Fruit fly (Drosophila melanogaster) whole organism, embryonic: ENCODE data around the gene CG32278.

Source experiments
- Bgb ChIP-seq: fragments of 200-800 bp; sonication (Bioruptor generic); IDR thresholded peaks from 2 replicates; pipeline ENCODE4 v1.3.6; 2022; ENCODE audit warnings: missing biosample characterization, missing genetic modification characterization; ENCODE audit not compliant: partially characterized antibody
- CG10147 ChIP-seq: fragments of 200-800 bp; sonication (Bioruptor generic); optimal IDR thresholded peaks from 2 replicates; lab custom pipeline; 2019; ENCODE audit warnings: missing biosample characterization, mild to moderate bottlenecking, missing genetic modification characterization, moderate library complexity
- CG10565 ChIP-seq: fragments of 200-800 bp; sonication (Bioruptor generic); optimal IDR thresholded peaks from 3 replicates; lab custom pipeline; 2016; ENCODE audit warnings: missing biosample characterization, mild to moderate bottlenecking, missing genetic modification characterization
- CG10959 ChIP-seq: fragments of 200-800 bp; sonication (Bioruptor generic); IDR thresholded peaks from 2 replicates; pipeline ENCODE4 v1.3.6; 2022; ENCODE audit warnings: missing biosample characterization, missing genetic modification characterization
- CG13894 ChIP-seq: fragments of 200-800 bp; sonication (Bioruptor generic); optimal IDR thresholded peaks from 3 replicates; lab custom pipeline; 2018; ENCODE audit warnings: missing biosample characterization, mild to moderate bottlenecking, missing genetic modification characterization, moderate library complexity
- CG14050 ChIP-seq: fragments of 200-800 bp; sonication (Bioruptor generic); IDR thresholded peaks from 3 replicates; pipeline ENCODE4 v1.3.6; 2022; ENCODE audit warnings: missing biosample characterization, missing genetic modification characterization
- CG14710 ChIP-seq: fragments of 200-800 bp; sonication (Bioruptor generic); optimal IDR thresholded peaks from 3 replicates; lab custom pipeline; 2019; ENCODE audit warnings: missing biosample characterization, mild to moderate bottlenecking, missing genetic modification characterization, moderate library complexity
- CG15479 ChIP-seq: fragments of 200-800 bp; sonication (Bioruptor generic); optimal IDR thresholded peaks from 3 replicates; lab custom pipeline; 2019; ENCODE audit warnings: missing biosample characterization, mild to moderate bottlenecking, missing genetic modification characterization, moderate library complexity
- CG17829 ChIP-seq: fragments of 200-800 bp; optimal IDR thresholded peaks from 2 replicates; lab custom pipeline; 2019; ENCODE audit warnings: missing biosample characterization, mild to moderate bottlenecking, missing genetic modification characterization, moderate library complexity
- CG18619 ChIP-seq: fragments of 200-800 bp; sonication (Bioruptor generic); optimal IDR thresholded peaks from 3 replicates; lab custom pipeline; 2017; ENCODE audit warnings: missing biosample characterization, mild to moderate bottlenecking, missing genetic modification characterization
- CG18764 ChIP-seq: fragments of 200-800 bp; sonication (Bioruptor generic); optimal IDR thresholded peaks from 3 replicates; lab custom pipeline; 2016; ENCODE audit warnings: missing biosample characterization, missing genetic modification characterization
- CG31365 ChIP-seq: fragments of 200-800 bp; sonication (Bioruptor generic); optimal IDR thresholded peaks from 2 replicates; lab custom pipeline; 2018; ENCODE audit warnings: missing biosample characterization, mild to moderate bottlenecking, missing genetic modification characterization
- CG3281 ChIP-seq: fragments of 200-800 bp; sonication (Bioruptor generic); optimal IDR thresholded peaks from 3 replicates; lab custom pipeline; 2017; ENCODE audit warnings: missing biosample characterization, mild to moderate bottlenecking, missing genetic modification characterization
- CG33213 ChIP-seq: fragments of 200-800 bp; sonication (Bioruptor generic); optimal IDR thresholded peaks from 3 replicates; lab custom pipeline; 2016; ENCODE audit warnings: missing biosample characterization, missing genetic modification characterization
- CG33557 ChIP-seq: fragments of 200-800 bp; sonication (Bioruptor generic); optimal IDR thresholded peaks from 2 replicates; lab custom pipeline; 2019; ENCODE audit warnings: missing biosample characterization, mild to moderate bottlenecking, missing genetic modification characterization, moderate library complexity
- CG34224 ChIP-seq: fragments of 200-800 bp; sonication (Bioruptor generic); IDR thresholded peaks from 3 replicates; pipeline ENCODE4 v1.3.6; 2022; ENCODE audit warnings: missing biosample characterization, missing genetic modification characterization; ENCODE audit not compliant: partially characterized antibody
- CG4820 ChIP-seq: fragments of 200-800 bp; sonication (Bioruptor generic); optimal IDR thresholded peaks from 3 replicates; lab custom pipeline; 2016; ENCODE audit warnings: missing biosample characterization, missing genetic modification characterization
- CG6272 ChIP-seq: fragments of 200-800 bp; sonication (Bioruptor generic); IDR thresholded peaks from 2 replicates; pipeline ENCODE4 v1.3.6; 2022; ENCODE audit warnings: missing biosample characterization, missing genetic modification characterization
- CG6683 ChIP-seq: fragments of 200-800 bp; sonication (Bioruptor generic); optimal IDR thresholded peaks from 2 replicates; lab custom pipeline; 2017; ENCODE audit warnings: missing biosample characterization, mild to moderate bottlenecking, missing genetic modification characterization, missing genetic modification reagents
- CG8290 ChIP-seq, 3 experiments: fragments of 200-800 bp; sonication (Bioruptor generic); optimal IDR thresholded peaks; 2 replicates each; lab custom pipeline; 2016 to 2019; ENCODE audit warnings: missing biosample characterization in 3 of 3, missing genetic modification characterization in 3 of 3, mild to moderate bottlenecking in 2 of 3, moderate library complexity in 1 of 3
- CG8478 ChIP-seq: fragments of >200 bp; optimal IDR thresholded peaks from 2 replicates; lab custom pipeline; 2018
- CG8924 ChIP-seq: fragments of 200-800 bp; optimal IDR thresholded peaks from 3 replicates; lab custom pipeline; 2019; ENCODE audit warnings: missing biosample characterization, mild to moderate bottlenecking, missing genetic modification characterization, moderate library complexity
- CTCF ChIP-seq: fragments of 200-800 bp; sonication (Bioruptor generic); optimal IDR thresholded peaks from 2 replicates; lab custom pipeline; 2017; ENCODE audit warnings: missing biosample characterization, mild to moderate bottlenecking, missing genetic modification characterization, moderate library complexity
- CoRest ChIP-seq: fragments of 200-800 bp; sonication (Bioruptor generic); optimal IDR thresholded peaks from 3 replicates; lab custom pipeline; 2018; ENCODE audit warnings: missing biosample characterization, mild to moderate bottlenecking, missing genetic modification characterization, moderate library complexity
- D19B ChIP-seq: fragments of 200-800 bp; sonication (Bioruptor generic); optimal IDR thresholded peaks from 2 replicates; lab custom pipeline; 2017; ENCODE audit warnings: missing biosample characterization, mild to moderate bottlenecking, missing genetic modification characterization
- Deaf1 ChIP-seq: fragments of 200-800 bp; optimal IDR thresholded peaks from 3 replicates; lab custom pipeline; 2019; ENCODE audit warnings: missing biosample characterization, mild to moderate bottlenecking, missing genetic modification characterization, moderate library complexity
- Dp ChIP-seq: fragments of 200-800 bp; sonication (Bioruptor generic); optimal IDR thresholded peaks from 2 replicates; lab custom pipeline; 2018; ENCODE audit warnings: missing biosample characterization, mild to moderate bottlenecking, missing genetic modification characterization, moderate library complexity
- Drgx ChIP-seq: fragments of 200-800 bp; sonication (Bioruptor generic); IDR thresholded peaks from 2 replicates; pipeline ENCODE4 v1.3.6; 2022; ENCODE audit warnings: missing biosample characterization, missing genetic modification characterization
- HLH3B ChIP-seq: fragments of 200-800 bp; sonication (Bioruptor generic); IDR thresholded peaks from 2 replicates; pipeline ENCODE4 v1.3.6; 2022; ENCODE audit warnings: missing biosample characterization, missing genetic modification characterization
- HLHmδ ChIP-seq: fragments of 200-800 bp; sonication (Bioruptor generic); optimal IDR thresholded peaks from 2 replicates; lab custom pipeline; 2018; ENCODE audit warnings: missing biosample characterization, mild to moderate bottlenecking, missing genetic modification characterization, moderate library complexity
- Pdp1 ChIP-seq, 2 experiments: fragments of 200-800 bp; sonication (Bioruptor generic); optimal IDR thresholded peaks; 3 replicates each; lab custom pipeline; 2016; ENCODE audit warnings: missing biosample characterization in 2 of 2, missing genetic modification characterization in 2 of 2, mild to moderate bottlenecking in 1 of 2, moderate library complexity in 1 of 2
- Sry-δ ChIP-seq: fragments of 200-800 bp; sonication (Bioruptor generic); optimal IDR thresholded peaks from 2 replicates; lab custom pipeline; 2016; ENCODE audit warnings: missing biosample characterization, missing genetic modification characterization
- ase ChIP-seq: fragments of 200-800 bp; sonication (Bioruptor generic); IDR thresholded peaks from 3 replicates; pipeline ENCODE4 v1.3.6; 2022; ENCODE audit warnings: missing biosample characterization, missing genetic modification characterization
- da ChIP-seq: fragments of 200-800 bp; sonication (Bioruptor generic); optimal IDR thresholded peaks from 2 replicates; lab custom pipeline; 2016; ENCODE audit warnings: missing biosample characterization, missing genetic modification characterization
- dmrt11E ChIP-seq: fragments of 200-800 bp; sonication (Bioruptor generic); optimal IDR thresholded peaks from 3 replicates; lab custom pipeline; 2018; ENCODE audit warnings: missing biosample characterization, mild to moderate bottlenecking, missing genetic modification characterization, moderate library complexity
- dysf ChIP-seq: fragments of 200-800 bp; sonication (Bioruptor generic); IDR thresholded peaks from 3 replicates; pipeline ENCODE4 v1.3.6; 2022; ENCODE audit warnings: missing biosample characterization, missing genetic modification characterization
- gt ChIP-seq: fragments of 200-800 bp; sonication (Bioruptor generic); IDR thresholded peaks from 2 replicates; pipeline ENCODE4 v1.3.6; 2022; ENCODE audit warnings: missing biosample characterization, missing genetic modification characterization
- lilli ChIP-seq: fragments of 200-800 bp; sonication (Bioruptor generic); optimal IDR thresholded peaks from 3 replicates; lab custom pipeline; 2016; ENCODE audit warnings: missing biosample characterization, missing genetic modification characterization
- mam ChIP-seq: fragments of 200-800 bp; sonication (Bioruptor generic); optimal IDR thresholded peaks from 3 replicates; lab custom pipeline; 2016; ENCODE audit warnings: missing biosample characterization, missing genetic modification characterization
- mirr ChIP-seq: fragments of 200-800 bp; sonication (Bioruptor generic); optimal IDR thresholded peaks from 3 replicates; lab custom pipeline; 2018; ENCODE audit warnings: missing biosample characterization, mild to moderate bottlenecking, missing genetic modification characterization
- org-1 ChIP-seq: fragments of 200-800 bp; sonication (Bioruptor generic); optimal IDR thresholded peaks from 2 replicates; lab custom pipeline; 2017; ENCODE audit warnings: missing biosample characterization, missing genetic modification characterization
- psq ChIP-seq: fragments of 200-800 bp; sonication (Bioruptor generic); optimal IDR thresholded peaks from 2 replicates; lab custom pipeline; 2017; ENCODE audit warnings: missing biosample characterization, missing genetic modification characterization
- sc ChIP-seq, 3 experiments: fragments of >200 bp in 2 of 3; fragments of 200-800 bp in 1 of 3; sonication (Bioruptor generic) in 1 of 3; optimal IDR thresholded peaks; 2 replicates in 2 of 3; 3 replicates in 1 of 3; lab custom pipeline; 2017; ENCODE audit warnings: mild to moderate bottlenecking in 1 of 3, missing biosample characterization in 1 of 3, missing genetic modification characterization in 1 of 3, missing genetic modification reagents in 1 of 3
- sug ChIP-seq: fragments of 200-800 bp; optimal IDR thresholded peaks from 2 replicates; lab custom pipeline; 2019; ENCODE audit warnings: missing biosample characterization, mild to moderate bottlenecking, missing genetic modification characterization, moderate library complexity
- tgo ChIP-seq: fragments of 200-800 bp; sonication (Bioruptor generic); IDR thresholded peaks from 3 replicates; pipeline ENCODE4 v1.3.6; 2022; ENCODE audit warnings: missing biosample characterization, missing genetic modification characterization
- tup ChIP-seq: fragments of 200-800 bp; sonication (Bioruptor generic); optimal IDR thresholded peaks from 2 replicates; lab custom pipeline; 2016; ENCODE audit warnings: missing biosample characterization, mild to moderate bottlenecking, missing genetic modification characterization, moderate library complexity
- twi ChIP-seq: fragments of 200-800 bp; optimal IDR thresholded peaks from 2 replicates; lab custom pipeline; 2019; ENCODE audit warnings: missing biosample characterization, mild to moderate bottlenecking, missing genetic modification characterization, moderate library complexity
- unpg ChIP-seq: fragments of 200-800 bp; sonication (Bioruptor generic); optimal IDR thresholded peaks from 3 replicates; lab custom pipeline; 2018; ENCODE audit warnings: missing biosample characterization, mild to moderate bottlenecking, missing genetic modification characterization, moderate library complexity
- vnd ChIP-seq: fragments of 200-800 bp; sonication (Bioruptor generic); IDR thresholded peaks from 3 replicates; pipeline ENCODE4 v1.3.6; 2022; ENCODE audit warnings: missing biosample characterization, missing genetic modification characterization; ENCODE audit not compliant: partially characterized antibody
- zen ChIP-seq: fragments of 200-800 bp; sonication (Bioruptor generic); optimal IDR thresholded peaks from 3 replicates; lab custom pipeline; 2018; ENCODE audit warnings: missing biosample characterization, mild to moderate bottlenecking, missing genetic modification characterization, moderate library complexity

Gene CG32278

DNA sequence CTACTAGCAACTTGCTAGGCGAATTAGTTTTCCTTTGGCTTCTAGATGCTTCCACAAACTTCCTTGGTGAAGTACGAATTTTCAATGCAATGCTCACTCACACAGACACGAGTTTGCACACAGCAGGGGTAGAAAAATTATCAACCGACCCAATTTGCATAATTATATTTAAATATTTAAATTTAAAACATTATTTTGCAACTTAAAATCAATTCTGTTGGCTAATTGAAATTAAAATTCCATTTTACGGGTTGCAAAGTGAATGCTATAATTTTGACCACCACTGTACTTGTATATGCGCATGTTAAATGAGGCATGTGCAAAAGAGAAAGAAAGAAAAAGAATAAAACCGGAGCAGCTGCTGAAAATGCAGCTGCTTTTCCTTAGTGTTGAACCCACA, 25.0 kb downstream of the CG32278 start (continued):
- TF ChIP-seq tup (GFP tag; lab: Kevin White, UChicago) (peak; percentile 77), tgo (GFP tag; lab: Robert Waterston, UW) (peak; percentile 93), dysf (GFP tag; lab: Robert Waterston, UW) (peak; percentile 94), HLHmδ (GFP tag; lab: Kevin White, UChicago) (no peak), org-1 (GFP tag; lab: Kevin White, UChicago) (peak; percentile 87), CG4820 (GFP tag; lab: Kevin White, UChicago) (peak; percentile 87), CG33213 (GFP tag; lab: Kevin White, UChicago) (peak; percentile 57), CG14050 (GFP tag; lab: Robert Waterston, UW) (peak; percentile 88), CG13894 (tag; lab: Kevin White, UChicago) (peak; percentile 89), unpg (GFP tag; lab: Kevin White, UChicago) (peak; percentile 95), Sry-δ (peak; percentile 5), CG6683 (GFP tag; lab: Kevin White, UChicago) (peak; percentile 86), CG14710 (tag; lab: Kevin White, UChicago) (peak; percentile 90), dmrt11E (peak; percentile 93), CG8924 (tag; lab: Kevin White, UChicago) (peak; percentile 95), Drgx (GFP tag; lab: Robert Waterston, UW) (peak; percentile 99), mirr (GFP tag; lab: Kevin White, UChicago) (peak; percentile 45), HLH3B (GFP tag; lab: Robert Waterston, UW) (peak; percentile 95), D19B (peak; percentile 79), Bgb (no peak), sc (optimal IDR thresholded peaks at IDR 0.05; lab: Kevin White, UChicago) (no peak), sc (GFP tag; optimal IDR thresholded peaks at IDR 0.05; lab: Kevin White, UChicago) (peak; percentile 91), CG10565 (GFP tag; lab: Kevin White, UChicago) (peak; percentile 57), CG8478 (lab: Kevin White, UChicago) (no peak), CG10959 (peak; percentile 93), psq (peak; percentile 75), CG31365 (tag; lab: Kevin White, UChicago) (peak; percentile 72), ase (GFP tag; lab: Robert Waterston, UW) (peak; percentile 88), CG34224 (GFP tag; lab: Robert Waterston, UW) (no peak), lilli (GFP tag; lab: Kevin White, UChicago) (peak; percentile 81), da (GFP tag; lab: Kevin White, UChicago) (peak; percentile 13), twi (tag; lab: Kevin White, UChicago) (peak; percentile 77), CG6272 (peak; percentile 81), Pdp1 (GFP tag; optimal IDR thresholded peaks at IDR 0.05; lab: Kevin White, UChicago) (peak; percentile 55), zen (tag; lab: Kevin White, UChicago) (peak; percentile 97), gt (GFP tag; lab: Robert Waterston, UW) (peak; percentile 78), Dp (GFP tag; lab: Kevin White, UChicago) (no peak), CTCF (GFP tag; lab: Kevin White, UChicago) (peak; percentile 59), CG18619 (GFP tag; lab: Kevin White, UChicago) (peak; percentile 90), mam (GFP tag; lab: Kevin White, UChicago) (peak; percentile 57), CoRest (peak; percentile 92), CG8290 (GFP tag; optimal IDR thresholded peaks at IDR 0.05; lab: Kevin White, UChicago) (peak; percentile 75), CG8290 (tag; optimal IDR thresholded peaks at IDR 0.05; lab: Kevin White, UChicago) (peak in 1 of 2 experiments; percentile 82), CG18764 (GFP tag; lab: Kevin White, UChicago) (peak; percentile 85), vnd (GFP tag; lab: Robert Waterston, UW) (no peak), CG33557 (peak; percentile 79), sug (tag; lab: Kevin White, UChicago) (peak; percentile 75), CG17829 (tag; lab: Kevin White, UChicago) (peak; percentile 95), Deaf1 (tag; lab: Kevin White, UChicago) (peak; percentile 74), CG15479 (GFP tag; lab: Kevin White, UChicago) (peak; percentile 43), CG3281 (peak; percentile 93), CG10147 (GFP tag; lab: Kevin White, UChicago) (peak; percentile 93)
